Fruit fly (Drosophila melanogaster) whole organism, embryonic: ENCODE data around the gene CG3632.

Experiments
- Asciz ChIP-seq: fragments of 200-800 bp; sonication (Bioruptor generic); optimal IDR thresholded peaks from 2 replicates; lab custom pipeline; 2017; ENCODE audit warnings: missing biosample characterization, mild to moderate bottlenecking, missing genetic modification characterization, missing genetic modification reagents
- BtbVII ChIP-seq: fragments of 200-800 bp; sonication (Bioruptor generic); optimal IDR thresholded peaks from 3 replicates; lab custom pipeline; 2017; ENCODE audit warnings: missing biosample characterization, mild to moderate bottlenecking, missing genetic modification characterization
- Bteb2 ChIP-seq: fragments of 200-800 bp; sonication (Bioruptor generic); optimal IDR thresholded peaks from 2 replicates; lab custom pipeline; 2016; ENCODE audit warnings: missing biosample characterization, missing genetic modification characterization
- CG10321 ChIP-seq: fragments of 200-800 bp; sonication (Bioruptor generic); IDR thresholded peaks from 2 replicates; pipeline ENCODE4 v1.3.6; 2022; ENCODE audit warnings: missing biosample characterization, missing genetic modification characterization
- CG10366 ChIP-seq: fragments of 200-800 bp; sonication (Bioruptor generic); IDR thresholded peaks from 2 replicates; pipeline ENCODE4 v1.3.6; 2022; ENCODE audit warnings: missing biosample characterization, missing genetic modification characterization
- CG12071 ChIP-seq: fragments of 200-800 bp; sonication (Bioruptor generic); optimal IDR thresholded peaks from 3 replicates; lab custom pipeline; 2018; ENCODE audit warnings: missing biosample characterization, mild to moderate bottlenecking, missing genetic modification characterization
- CG12769 ChIP-seq: fragments of 200-800 bp; sonication (Bioruptor generic); optimal IDR thresholded peaks from 2 replicates; lab custom pipeline; 2019; ENCODE audit warnings: missing biosample characterization, mild to moderate bottlenecking, missing genetic modification characterization, moderate library complexity
- CG14050 ChIP-seq: fragments of 200-800 bp; sonication (Bioruptor generic); IDR thresholded peaks from 3 replicates; pipeline ENCODE4 v1.3.6; 2022; ENCODE audit warnings: missing biosample characterization, missing genetic modification characterization
- CG17385 ChIP-seq: fragments of 200-800 bp; sonication (Bioruptor generic); optimal IDR thresholded peaks from 3 replicates; lab custom pipeline; 2018; ENCODE audit warnings: missing biosample characterization, mild to moderate bottlenecking, missing genetic modification characterization
- CG17912 ChIP-seq: fragments of 200-800 bp; sonication (Bioruptor generic); optimal IDR thresholded peaks from 2 replicates; lab custom pipeline; 2018; ENCODE audit warnings: missing biosample characterization, mild to moderate bottlenecking, missing genetic modification characterization
- CG18764 ChIP-seq: fragments of 200-800 bp; sonication (Bioruptor generic); optimal IDR thresholded peaks from 3 replicates; lab custom pipeline; 2016; ENCODE audit warnings: missing biosample characterization, missing genetic modification characterization
- CG2202 ChIP-seq: fragments of 200-800 bp; sonication (Bioruptor generic); optimal IDR thresholded peaks from 2 replicates; lab custom pipeline; 2018; ENCODE audit warnings: missing biosample characterization, mild to moderate bottlenecking, missing genetic modification characterization
- CG2678 ChIP-seq: fragments of 200-800 bp; sonication (Bioruptor generic); optimal IDR thresholded peaks from 3 replicates; lab custom pipeline; 2019; ENCODE audit warnings: missing biosample characterization, mild to moderate bottlenecking, missing genetic modification characterization, moderate library complexity
- CG31388 ChIP-seq: fragments of 200-800 bp; sonication (Bioruptor generic); optimal IDR thresholded peaks from 2 replicates; lab custom pipeline; 2016; ENCODE audit warnings: missing biosample characterization, missing genetic modification characterization
- CG3163 ChIP-seq: fragments of 200-800 bp; sonication (Bioruptor generic); optimal IDR thresholded peaks from 3 replicates; lab custom pipeline; 2016; ENCODE audit warnings: missing biosample characterization, missing genetic modification characterization
- CG32532 ChIP-seq: fragments of 200-800 bp; sonication (Bioruptor generic); IDR thresholded peaks from 2 replicates; pipeline ENCODE4 v1.3.6; 2022; ENCODE audit warnings: missing biosample characterization, missing genetic modification characterization
- CG32767 ChIP-seq: fragments of 200-800 bp; sonication (Bioruptor generic); IDR thresholded peaks from 2 replicates; pipeline ENCODE4 v1.3.6; 2022; ENCODE audit warnings: missing biosample characterization, missing genetic modification characterization
- CG34224 ChIP-seq: fragments of 200-800 bp; sonication (Bioruptor generic); IDR thresholded peaks from 3 replicates; pipeline ENCODE4 v1.3.6; 2022; ENCODE audit warnings: missing biosample characterization, missing genetic modification characterization; ENCODE audit not compliant: partially characterized antibody
- CG43689 ChIP-seq: fragments of 200-800 bp; sonication (Bioruptor generic); IDR thresholded peaks from 2 replicates; pipeline ENCODE4 v1.3.6; 2022; ENCODE audit warnings: missing biosample characterization, missing genetic modification characterization
- CG4707 ChIP-seq: fragments of 200-800 bp; sonication (Bioruptor generic); optimal IDR thresholded peaks from 2 replicates; lab custom pipeline; 2018; ENCODE audit warnings: missing biosample characterization, mild to moderate bottlenecking, missing genetic modification characterization, moderate library complexity
- CG4854 ChIP-seq: fragments of 200-800 bp; sonication (Bioruptor generic); optimal IDR thresholded peaks from 2 replicates; lab custom pipeline; 2016; ENCODE audit warnings: missing biosample characterization, missing genetic modification characterization, inconsistent platforms
- CG5953 ChIP-seq: fragments of 200-800 bp; sonication (Bioruptor generic); IDR thresholded peaks from 2 replicates; pipeline ENCODE4 v1.3.6; 2022; ENCODE audit warnings: missing biosample characterization, missing genetic modification characterization
- CG6175 ChIP-seq: fragments of 200-800 bp; sonication (Bioruptor generic); IDR thresholded peaks from 3 replicates; pipeline ENCODE4 v1.3.6; 2022; ENCODE audit warnings: missing biosample characterization, missing genetic modification characterization
- CG6683 ChIP-seq: fragments of 200-800 bp; sonication (Bioruptor generic); optimal IDR thresholded peaks from 2 replicates; lab custom pipeline; 2017; ENCODE audit warnings: missing biosample characterization, mild to moderate bottlenecking, missing genetic modification characterization, missing genetic modification reagents
- CG6813 ChIP-seq: fragments of 200-800 bp; sonication (Bioruptor generic); optimal IDR thresholded peaks from 2 replicates; lab custom pipeline; 2017; ENCODE audit warnings: missing biosample characterization, missing genetic modification characterization, mild to moderate bottlenecking, moderate library complexity, missing genetic modification reagents
- CG7786 ChIP-seq: fragments of 200-800 bp; sonication (Bioruptor generic); optimal IDR thresholded peaks from 2 replicates; lab custom pipeline; 2016; ENCODE audit warnings: missing biosample characterization, missing genetic modification characterization
- CG7839 ChIP-seq: fragments of 200-800 bp; sonication (Bioruptor generic); optimal IDR thresholded peaks from 3 replicates; lab custom pipeline; 2018; ENCODE audit warnings: missing biosample characterization, mild to moderate bottlenecking, missing genetic modification characterization, moderate library complexity
- CG8944 ChIP-seq: fragments of 200-800 bp; sonication (Bioruptor generic); optimal IDR thresholded peaks from 3 replicates; lab custom pipeline; 2016; ENCODE audit warnings: missing biosample characterization, missing genetic modification characterization
- CrebB ChIP-seq: fragments of 200-800 bp; sonication (Bioruptor generic); optimal IDR thresholded peaks from 3 replicates; lab custom pipeline; 2018; ENCODE audit warnings: missing biosample characterization, mild to moderate bottlenecking, missing genetic modification characterization
- Deaf1 ChIP-seq: fragments of 200-800 bp; optimal IDR thresholded peaks from 3 replicates; lab custom pipeline; 2019; ENCODE audit warnings: missing biosample characterization, mild to moderate bottlenecking, missing genetic modification characterization, moderate library complexity
- ERR ChIP-seq: fragments of 200-800 bp; sonication (Bioruptor generic); optimal IDR thresholded peaks from 2 replicates; lab custom pipeline; 2016; ENCODE audit warnings: missing biosample characterization, missing genetic modification characterization
- Elba2 ChIP-seq: fragments of 200-800 bp; sonication (Bioruptor generic); optimal IDR thresholded peaks from 3 replicates; lab custom pipeline; 2016; ENCODE audit warnings: missing biosample characterization, missing genetic modification characterization
- Hey ChIP-seq: fragments of 200-800 bp; sonication (Bioruptor generic); optimal IDR thresholded peaks from 3 replicates; lab custom pipeline; 2018; ENCODE audit warnings: missing biosample characterization, mild to moderate bottlenecking, missing genetic modification characterization
- Neu2 ChIP-seq: fragments of 200-800 bp; sonication (Bioruptor generic); optimal IDR thresholded peaks from 3 replicates; lab custom pipeline; 2016; ENCODE audit warnings: missing biosample characterization, missing genetic modification characterization, borderline replicate concordance
- Sin3A ChIP-seq: fragments of >200 bp; optimal IDR thresholded peaks from 2 replicates; lab custom pipeline; 2018
- bsh ChIP-seq, 2 experiments: fragments of 200-800 bp; sonication (Bioruptor generic); optimal IDR thresholded peaks; 2 replicates each; lab custom pipeline; 2017 to 2018; ENCODE audit warnings: mild to moderate bottlenecking in 2 of 2, missing biosample characterization in 2 of 2, missing genetic modification characterization in 2 of 2, moderate library complexity in 1 of 2
- cas ChIP-seq: fragments of 200-800 bp; sonication (Bioruptor generic); IDR thresholded peaks from 2 replicates; pipeline ENCODE4 v1.3.6; 2022; ENCODE audit warnings: missing biosample characterization, missing genetic modification characterization
- crol ChIP-seq: fragments of 200-800 bp; sonication (Bioruptor generic); IDR thresholded peaks from 2 replicates; pipeline ENCODE4 v1.3.6; 2022; ENCODE audit warnings: missing biosample characterization, missing genetic modification characterization
- fd102C ChIP-seq: fragments of 200-800 bp; sonication (Bioruptor generic); optimal IDR thresholded peaks from 2 replicates; lab custom pipeline; 2018; ENCODE audit warnings: missing biosample characterization, mild to moderate bottlenecking, missing genetic modification characterization, moderate library complexity
- h ChIP-seq: fragments of >200 bp; optimal IDR thresholded peaks from 2 replicates; lab custom pipeline; 2017
- hth ChIP-seq: fragments of >200 bp; optimal IDR thresholded peaks from 2 replicates; lab custom pipeline; 2017; ENCODE audit warnings: inconsistent platforms
- inv ChIP-seq: fragments of 200-800 bp; sonication (Bioruptor generic); IDR thresholded peaks from 2 replicates; pipeline ENCODE4 v1.3.6; 2022; ENCODE audit warnings: missing biosample characterization, missing genetic modification characterization; ENCODE audit not compliant: partially characterized antibody
- nerfin-2 ChIP-seq: fragments of 200-800 bp; sonication (Bioruptor generic); IDR thresholded peaks from 2 replicates; pipeline ENCODE4 v1.3.6; 2022; ENCODE audit warnings: missing biosample characterization, missing genetic modification characterization; ENCODE audit not compliant: partially characterized antibody
- peb ChIP-seq: fragments of 200-800 bp; sonication (Bioruptor generic); IDR thresholded peaks from 2 replicates; pipeline ENCODE4 v1.3.6; 2022; ENCODE audit warnings: missing biosample characterization, missing genetic modification characterization
- sd ChIP-seq: fragments of 200-800 bp; sonication (Bioruptor generic); optimal IDR thresholded peaks from 3 replicates; lab custom pipeline; 2018; ENCODE audit warnings: missing biosample characterization, mild to moderate bottlenecking, missing genetic modification characterization, moderate library complexity
- sens ChIP-seq: fragments of 200-800 bp; sonication (Bioruptor generic); peaks from one replicate; lab custom pipeline; 2016; ENCODE audit warnings: missing biosample characterization, missing genetic modification characterization
- shn ChIP-seq: fragments of 200-800 bp; sonication (Bioruptor generic); optimal IDR thresholded peaks from 3 replicates; lab custom pipeline; 2016; ENCODE audit warnings: missing biosample characterization, missing genetic modification characterization
- stwl ChIP-seq: fragments of 200-800 bp; sonication (Bioruptor generic); optimal IDR thresholded peaks from 3 replicates; lab custom pipeline; 2018; ENCODE audit warnings: missing biosample characterization, mild to moderate bottlenecking, missing genetic modification characterization, moderate library complexity
- unpg ChIP-seq: fragments of 200-800 bp; sonication (Bioruptor generic); optimal IDR thresholded peaks from 3 replicates; lab custom pipeline; 2018; ENCODE audit warnings: missing biosample characterization, mild to moderate bottlenecking, missing genetic modification characterization, moderate library complexity
- usp ChIP-seq: fragments of >200 bp; optimal IDR thresholded peaks from 2 replicates; lab custom pipeline; 2017; ENCODE audit warnings: missing biosample characterization, missing genetic modification characterization
- z ChIP-seq: fragments of 200-800 bp; sonication (Bioruptor generic); IDR thresholded peaks from 3 replicates; pipeline ENCODE4 v1.3.6; 2022; ENCODE audit warnings: missing biosample characterization, missing genetic modification characterization
- zfh2 ChIP-seq: fragments of 200-800 bp; sonication (Bioruptor generic); optimal IDR thresholded peaks from 2 replicates; lab custom pipeline; 2016; ENCODE audit warnings: missing biosample characterization, missing genetic modification characterization

The CG3632 gene

DNA sequence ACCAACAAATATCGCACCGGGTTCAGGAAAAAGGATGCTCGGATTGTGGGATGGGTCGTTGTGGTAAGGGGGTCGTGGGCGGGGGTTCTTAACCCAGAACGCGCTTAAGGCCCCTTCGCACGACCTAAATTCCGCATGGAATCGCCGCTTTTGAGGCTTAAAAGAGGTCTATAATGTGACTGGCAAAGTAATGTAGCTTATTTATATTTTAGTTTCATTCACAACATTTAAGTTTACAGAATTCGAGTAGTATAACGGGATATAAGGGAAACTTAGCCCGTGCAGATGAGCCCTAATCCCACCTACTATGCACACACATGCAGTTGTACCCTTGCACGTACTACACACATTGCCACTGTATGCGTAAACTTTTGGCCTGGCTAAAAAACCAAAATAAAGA is 17.7 kb upstream of the CG3632 start (continued):
- TF ChIP-seq crol (GFP tag; lab: Robert Waterston, UW) (no peak), CG2678 (tag; lab: Kevin White, UChicago) (peak; percentile 89), cas (GFP tag; lab: Robert Waterston, UW) (0 out of 2 replicates have a peak, but pooled peaks have one; percentile 32), zfh2 (GFP tag; lab: Kevin White, UChicago) (no peak), CG31388 (GFP tag; lab: Kevin White, UChicago) (no peak), usp (GFP tag; lab: Kevin White, UChicago) (no peak), CG17385 (GFP tag; lab: Kevin White, UChicago) (peak; percentile 83), CG5953 (GFP tag; lab: Robert Waterston, UW) (peak; percentile 74), sens (GFP tag; lab: Kevin White, UChicago) (peak; percentile 87), CG10321 (0 out of 2 replicates have a peak, but pooled peaks have one; percentile 47), CG4707 (GFP tag; lab: Kevin White, UChicago) (peak; percentile 81), CG10366 (GFP tag; lab: Robert Waterston, UW) (peak; percentile 73), peb (GFP tag; lab: Robert Waterston, UW) (peak; percentile 69), Neu2 (GFP tag; lab: Kevin White, UChicago) (no peak), hth (lab: Kevin White, UChicago) (no peak), fd102C (GFP tag; lab: Kevin White, UChicago) (peak; percentile 79), CG12071 (peak; percentile 85), CG3163 (GFP tag; lab: Kevin White, UChicago) (no peak), CG6683 (GFP tag; lab: Kevin White, UChicago) (peak; percentile 71), Sin3A (lab: Kevin White, UChicago) (no peak), CG43689 (GFP tag; lab: Robert Waterston, UW) (peak; percentile 45; the same call in 1 of the 2 replicates), CG14050 (peak; percentile 68; the same call in 2 of the 3 replicates), shn (GFP tag; lab: Kevin White, UChicago) (peak; percentile 23), ERR (GFP tag; lab: Kevin White, UChicago) (no peak), CG7839 (tag; lab: Kevin White, UChicago) (peak; percentile 88), CG8944 (GFP tag; lab: Kevin White, UChicago) (peak; percentile 11), Bteb2 (GFP tag; lab: Kevin White, UChicago) (peak; percentile 47), CG18764 (GFP tag; lab: Kevin White, UChicago) (peak; percentile 97), z (GFP tag; lab: Robert Waterston, UW) (no peak), CG34224 (no peak), bsh (GFP tag; optimal IDR thresholded peaks at IDR 0.05; lab: Kevin White, UChicago) (peak; percentile 80 to 93), sd (no peak), CrebB (peak; percentile 78), CG32532 (GFP tag; lab: Robert Waterston, UW) (peak; percentile 81), CG12769 (tag; lab: Kevin White, UChicago) (peak; percentile 83), CG32767 (GFP tag; lab: Robert Waterston, UW) (peak; percentile 66), CG6175 (GFP tag; lab: Robert Waterston, UW) (no peak), unpg (peak; percentile 89), BtbVII (GFP tag; lab: Kevin White, UChicago) (peak; percentile 73), CG7786 (GFP tag; lab: Kevin White, UChicago) (peak; percentile 61), h (lab: Kevin White, UChicago) (no peak), CG4854 (GFP tag; lab: Kevin White, UChicago) (no peak), inv (GFP tag; lab: Robert Waterston, UW) (no peak), Asciz (GFP tag; lab: Kevin White, UChicago) (peak; percentile 82), CG2202 (peak; percentile 77), CG17912 (GFP tag; lab: Kevin White, UChicago) (peak; percentile 80), stwl (peak; percentile 12), CG6813 (GFP tag; lab: Kevin White, UChicago) (peak; percentile 96), Elba2 (GFP tag; lab: Kevin White, UChicago) (peak; percentile 20), nerfin-2 (GFP tag; lab: Robert Waterston, UW) (no peak), Hey (tag; lab: Kevin White, UChicago) (peak; percentile 61), Deaf1 (tag; lab: Kevin White, UChicago) (peak; percentile 30)
